Fruit fly (Drosophila melanogaster) whole organism, prepupa: ENCODE measurements around the gene CG32588.

ENCODE experiments used
- Blimp-1 ChIP-seq: fragments of 200-800 bp; sonication (Bioruptor generic); optimal IDR thresholded peaks from 3 replicates; lab custom pipeline; 2017; ENCODE audit warnings: missing biosample characterization, missing genetic modification characterization, mild to moderate bottlenecking, moderate library complexity, missing genetic modification reagents
- CG11294 ChIP-seq: fragments of 200-800 bp; sonication (Bioruptor generic); IDR thresholded peaks from 2 replicates; pipeline ENCODE4 v1.3.6; 2022; ENCODE audit warnings: missing biosample characterization, missing genetic modification characterization
- CG11762 ChIP-seq: fragments of 200-800 bp; sonication (Bioruptor generic); optimal IDR thresholded peaks from 3 replicates; lab custom pipeline; 2016; ENCODE audit warnings: missing biosample characterization, missing genetic modification characterization; ENCODE audit not compliant: insufficient read depth
- CG1621 ChIP-seq: fragments of 200-800 bp; sonication (Bioruptor generic); optimal IDR thresholded peaks from 3 replicates; lab custom pipeline; 2018; ENCODE audit warnings: missing biosample characterization, mild to moderate bottlenecking, missing genetic modification characterization
- CG16779 ChIP-seq: fragments of 200-800 bp; sonication (Bioruptor generic); optimal IDR thresholded peaks from 3 replicates; lab custom pipeline; 2017; ENCODE audit warnings: missing biosample characterization, mild to moderate bottlenecking, missing genetic modification characterization
- CG3032 ChIP-seq: fragments of 200-800 bp; optimal IDR thresholded peaks from 2 replicates; lab custom pipeline; 2019; ENCODE audit warnings: missing biosample characterization, mild to moderate bottlenecking, missing genetic modification characterization, moderate library complexity
- CG31627 ChIP-seq: fragments of 200-800 bp; sonication (Bioruptor generic); optimal IDR thresholded peaks from 3 replicates; lab custom pipeline; 2016; ENCODE audit warnings: missing biosample characterization, missing genetic modification characterization
- CG4318 ChIP-seq: fragments of 200-800 bp; sonication (Bioruptor generic); optimal IDR thresholded peaks from 3 replicates; lab custom pipeline; 2017; ENCODE audit warnings: missing biosample characterization, mild to moderate bottlenecking, missing genetic modification characterization
- CG6163 ChIP-seq: fragments of 200-800 bp; sonication (Bioruptor generic); IDR thresholded peaks from 3 replicates; pipeline ENCODE4 v1.3.6; 2022; ENCODE audit warnings: missing biosample characterization, missing genetic modification characterization
- CG6276 ChIP-seq: fragments of 200-800 bp; sonication (Bioruptor generic); optimal IDR thresholded peaks from 2 replicates; lab custom pipeline; 2017; ENCODE audit warnings: missing biosample characterization, mild to moderate bottlenecking, missing genetic modification characterization
- CG6792 ChIP-seq: fragments of 200-800 bp; sonication (Bioruptor generic); optimal IDR thresholded peaks from 3 replicates; lab custom pipeline; 2016; ENCODE audit warnings: missing biosample characterization, missing genetic modification characterization
- CG6808 ChIP-seq: fragments of 200-800 bp; sonication (Bioruptor generic); optimal IDR thresholded peaks from 3 replicates; lab custom pipeline; 2017; ENCODE audit warnings: missing biosample characterization, missing genetic modification characterization, mild to moderate bottlenecking, moderate library complexity, missing genetic modification reagents
- CG6854 ChIP-seq: fragments of 200-800 bp; sonication (Bioruptor generic); optimal IDR thresholded peaks from 2 replicates; lab custom pipeline; 2017; ENCODE audit warnings: missing biosample characterization, mild to moderate bottlenecking, missing genetic modification characterization
- CG7368 ChIP-seq: fragments of 200-800 bp; sonication (Bioruptor generic); optimal IDR thresholded peaks from 3 replicates; lab custom pipeline; 2016; ENCODE audit warnings: missing biosample characterization, missing genetic modification characterization
- CG8119 ChIP-seq: fragments of 200-800 bp; sonication (Bioruptor generic); IDR thresholded peaks from 3 replicates; pipeline ENCODE4 v1.3.6; 2022; ENCODE audit warnings: missing biosample characterization, missing genetic modification characterization
- CG8319 ChIP-seq: fragments of 200-800 bp; sonication (Bioruptor generic); optimal IDR thresholded peaks from 3 replicates; lab custom pipeline; 2016; ENCODE audit warnings: missing biosample characterization, missing genetic modification characterization
- Eip75B ChIP-seq: fragments of 200-800 bp; sonication (Bioruptor generic); optimal IDR thresholded peaks from 3 replicates; lab custom pipeline; 2016; ENCODE audit warnings: missing biosample characterization, missing genetic modification characterization
- Eip78C ChIP-seq: fragments of 200-800 bp; sonication (Bioruptor generic); peaks from one replicate; lab custom pipeline; 2016; ENCODE audit warnings: missing biosample characterization, missing genetic modification characterization
- Eip93F ChIP-seq: fragments of 200-800 bp; sonication (Bioruptor generic); optimal IDR thresholded peaks from 2 replicates; lab custom pipeline; 2016; ENCODE audit warnings: missing biosample characterization, mild to moderate bottlenecking, missing genetic modification characterization
- Ets21C ChIP-seq: fragments of 200-800 bp; sonication (Bioruptor generic); optimal IDR thresholded peaks from 3 replicates; lab custom pipeline; 2016; ENCODE audit warnings: missing biosample characterization, missing genetic modification characterization
- Ets96B ChIP-seq: fragments of 200-800 bp; optimal IDR thresholded peaks from 2 replicates; lab custom pipeline; 2019; ENCODE audit warnings: missing biosample characterization, mild to moderate bottlenecking, missing genetic modification characterization, moderate library complexity
- Gug ChIP-seq: fragments of 200-800 bp; sonication (Bioruptor generic); IDR thresholded peaks from 2 replicates; pipeline ENCODE4 v1.3.6; 2022; ENCODE audit warnings: missing biosample characterization, missing genetic modification characterization
- Hr38 ChIP-seq: sonication (Bioruptor generic); optimal IDR thresholded peaks from 2 replicates; lab custom pipeline; 2016; ENCODE audit warnings: missing biosample characterization, missing genetic modification characterization
- Hr39 ChIP-seq: fragments of 200-800 bp; sonication (Bioruptor generic); optimal IDR thresholded peaks from 2 replicates; lab custom pipeline; 2016; ENCODE audit warnings: missing biosample characterization, missing genetic modification characterization
- Hr4 ChIP-seq: fragments of 200-800 bp; sonication (Bioruptor generic); optimal IDR thresholded peaks from 3 replicates; lab custom pipeline; 2016; ENCODE audit warnings: missing biosample characterization, missing genetic modification characterization
- Lpt ChIP-seq: fragments of 200-800 bp; sonication (Bioruptor generic); optimal IDR thresholded peaks from 3 replicates; lab custom pipeline; 2016; ENCODE audit warnings: missing biosample characterization, missing genetic modification characterization
- Met ChIP-seq: fragments of 200-800 bp; sonication (Bioruptor generic); optimal IDR thresholded peaks from 3 replicates; lab custom pipeline; 2016; ENCODE audit warnings: missing biosample characterization, missing genetic modification characterization
- OdsH ChIP-seq: fragments of 200-800 bp; sonication (Bioruptor generic); optimal IDR thresholded peaks from 3 replicates; lab custom pipeline; 2016; ENCODE audit warnings: missing biosample characterization, missing genetic modification characterization
- Smox ChIP-seq: fragments of 200-800 bp; sonication (Bioruptor generic); optimal IDR thresholded peaks from 3 replicates; lab custom pipeline; 2016; ENCODE audit warnings: missing biosample characterization, missing genetic modification characterization
- Sox102F ChIP-seq: fragments of 200-800 bp; sonication (Bioruptor generic); optimal IDR thresholded peaks from 2 replicates; lab custom pipeline; 2016; ENCODE audit warnings: missing biosample characterization, mild to moderate bottlenecking, missing genetic modification characterization
- Sox15 ChIP-seq: fragments of 200-800 bp; sonication (Bioruptor generic); optimal IDR thresholded peaks from 3 replicates; lab custom pipeline; 2016; ENCODE audit warnings: missing biosample characterization, missing genetic modification characterization
- achi ChIP-seq: fragments of 200-800 bp; sonication (Bioruptor generic); optimal IDR thresholded peaks from 3 replicates; lab custom pipeline; 2016; ENCODE audit warnings: missing biosample characterization, missing genetic modification characterization
- acj6 ChIP-seq: fragments of 200-800 bp; sonication (Bioruptor generic); optimal IDR thresholded peaks from 3 replicates; lab custom pipeline; 2016; ENCODE audit warnings: missing biosample characterization, missing genetic modification characterization
- dac ChIP-seq: fragments of 200-800 bp; sonication (Bioruptor generic); optimal IDR thresholded peaks from 2 replicates; lab custom pipeline; 2017; ENCODE audit warnings: missing biosample characterization, mild to moderate bottlenecking, missing genetic modification characterization
- dsx ChIP-seq: fragments of 200-800 bp; optimal IDR thresholded peaks from 3 replicates; lab custom pipeline; 2019; ENCODE audit warnings: missing biosample characterization, mild to moderate bottlenecking, missing genetic modification characterization, moderate library complexity; ENCODE audit not compliant: poor library complexity, severe bottlenecking
- eg ChIP-seq: fragments of 200-800 bp; sonication (Bioruptor generic); IDR thresholded peaks from 3 replicates; pipeline ENCODE4 v1.3.6; 2022; ENCODE audit warnings: missing biosample characterization, missing genetic modification characterization
- fd59A ChIP-seq: fragments of 200-800 bp; sonication (Bioruptor generic); optimal IDR thresholded peaks from 2 replicates; lab custom pipeline; 2017; ENCODE audit warnings: missing biosample characterization, mild to moderate bottlenecking, missing genetic modification characterization, missing genetic modification reagents
- fd85E ChIP-seq: fragments of 200-800 bp; sonication (Bioruptor generic); optimal IDR thresholded peaks from 3 replicates; lab custom pipeline; 2016; ENCODE audit warnings: missing biosample characterization, missing genetic modification characterization
- fkh ChIP-seq: fragments of 200-800 bp; sonication (Bioruptor generic); optimal IDR thresholded peaks from 3 replicates; lab custom pipeline; 2017; ENCODE audit warnings: missing biosample characterization, mild to moderate bottlenecking, missing genetic modification characterization, moderate library complexity
- lz ChIP-seq: fragments of 200-800 bp; sonication (Bioruptor generic); optimal IDR thresholded peaks from 3 replicates; lab custom pipeline; 2016; ENCODE audit warnings: missing biosample characterization, missing genetic modification characterization
- pdm3 ChIP-seq: fragments of 200-800 bp; sonication (Bioruptor generic); optimal IDR thresholded peaks from 3 replicates; lab custom pipeline; 2016; ENCODE audit warnings: missing biosample characterization, missing genetic modification characterization
- spab ChIP-seq: fragments of 200-800 bp; sonication (Bioruptor generic); optimal IDR thresholded peaks from 2 replicates; lab custom pipeline; 2017; ENCODE audit warnings: missing biosample characterization, mild to moderate bottlenecking, missing genetic modification characterization, missing genetic modification reagents
- ss ChIP-seq, 2 experiments: fragments of 200-800 bp; sonication (Bioruptor generic); optimal IDR thresholded peaks; 2 replicates in 1 of 2; 3 replicates in 1 of 2; lab custom pipeline; 2017 to 2018; ENCODE audit warnings: mild to moderate bottlenecking in 2 of 2, missing biosample characterization in 2 of 2, missing genetic modification characterization in 2 of 2, moderate library complexity in 1 of 2
- svp ChIP-seq: fragments of 200-800 bp; sonication (Bioruptor generic); peaks from one replicate; lab custom pipeline; 2016; ENCODE audit warnings: missing biosample characterization, missing genetic modification characterization
- topi ChIP-seq: fragments of 200-800 bp; sonication (Bioruptor generic); optimal IDR thresholded peaks from 3 replicates; lab custom pipeline; 2016; ENCODE audit warnings: missing biosample characterization, missing genetic modification characterization
- vri ChIP-seq: fragments of 200-800 bp; sonication (Bioruptor generic); optimal IDR thresholded peaks from 3 replicates; lab custom pipeline; 2016; ENCODE audit warnings: missing biosample characterization, mild to moderate bottlenecking, missing genetic modification characterization

CG32588 gene

DNA sequence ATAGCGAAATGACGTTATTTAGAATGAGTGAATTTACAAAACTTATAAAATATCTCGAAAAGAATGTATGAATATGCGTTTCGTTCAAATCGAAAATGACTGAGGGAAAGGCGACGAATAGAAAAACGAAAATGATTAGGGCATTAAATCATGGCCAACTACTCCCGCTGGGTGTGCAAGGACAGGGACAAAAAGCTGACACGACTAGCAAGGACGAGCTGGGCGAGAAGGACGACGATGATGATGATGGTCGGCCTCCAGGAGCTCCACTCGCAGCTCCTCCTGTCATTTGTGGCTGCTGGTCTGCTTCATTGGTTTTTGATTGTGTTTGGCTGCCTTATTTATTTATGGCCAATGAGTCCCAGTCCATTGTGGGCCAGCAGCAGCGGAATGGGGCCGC is 17.0 kb upstream of the CG32588 start, which contains the start of gene CG43076:
CG43076 (minus strand) TSS at position 101 of the 400 bp plus-strand sequence.
- TF ChIP-seq Hr38 (GFP tag; lab: Kevin White, UChicago) (no peak), fd59A (GFP tag; lab: Kevin White, UChicago) (no peak), CG6792 (GFP tag; lab: Kevin White, UChicago) (no peak), achi (GFP tag; lab: Kevin White, UChicago) (no peak), fd85E (GFP tag; lab: Kevin White, UChicago) (no peak), dac (GFP tag; lab: Kevin White, UChicago) (no peak), Smox (GFP tag; lab: Kevin White, UChicago) (no peak), CG8319 (GFP tag; lab: Kevin White, UChicago) (no peak), Eip75B (no peak), CG6276 (no peak), CG16779 (tag; lab: Kevin White, UChicago) (no peak), fkh (GFP tag; lab: Kevin White, UChicago) (no peak), CG8119 (GFP tag; lab: Robert Waterston, UW) (no peak), vri (GFP tag; lab: Kevin White, UChicago) (no peak), spab (GFP tag; lab: Kevin White, UChicago) (no peak)

dm6 chrX:15221076-15221475 is 14.6 kb upstream of the CG32588 start, which contains the start of gene CG43075:
Gene CG43075, minus strand, starts transcription at chrX:15221176.
- TF ChIP-seq Blimp-1 (no peak), CG1621 (tag; lab: Kevin White, UChicago) (no peak), CG11762 (GFP tag; lab: Kevin White, UChicago) (no peak), CG3032 (no peak), Sox102F (no peak), achi (GFP tag; lab: Kevin White, UChicago) (no peak), fkh (GFP tag; lab: Kevin White, UChicago) (no peak), pdm3 (no peak), Hr4 (GFP tag; lab: Kevin White, UChicago) (no peak), ss (GFP tag; optimal IDR thresholded peaks at IDR 0.05; lab: Kevin White, UChicago) (no peak), Lpt (no peak)

- TF ChIP-seq Sox15 (no peak), dsx (GFP tag; lab: Kevin White, UChicago) (no peak), Hr4 (GFP tag; lab: Kevin White, UChicago) (no peak), fd85E (GFP tag; lab: Kevin White, UChicago) (no peak), svp (GFP tag; lab: Kevin White, UChicago) (peak; percentile 59), Eip93F (GFP tag; lab: Kevin White, UChicago) (no peak), Ets96B (no peak), pdm3 (no peak), CG7368 (no peak), CG8319 (GFP tag; lab: Kevin White, UChicago) (no peak), topi (no peak), Met (peak; percentile 21), CG6854 (GFP tag; lab: Kevin White, UChicago) (no peak), CG16779 (tag; lab: Kevin White, UChicago) (no peak), dac (GFP tag; lab: Kevin White, UChicago) (no peak), eg (GFP tag; lab: Robert Waterston, UW) (peak; percentile 16; the same call in 1 of the 3 replicates), CG4318 (no peak), achi (GFP tag; lab: Kevin White, UChicago) (peak; percentile 14), CG31627 (GFP tag; lab: Kevin White, UChicago) (no peak), CG3032 (no peak), CG11294 (GFP tag; lab: Robert Waterston, UW) (no peak), Ets21C (GFP tag; lab: Kevin White, UChicago) (no peak), spab (GFP tag; lab: Kevin White, UChicago) (no peak), Eip78C (peak; percentile 50), lz (no peak), Hr39 (GFP tag; lab: Kevin White, UChicago) (peak; percentile 5), fd59A (GFP tag; lab: Kevin White, UChicago) (no peak), CG6163 (GFP tag; lab: Robert Waterston, UW) (no peak), Hr38 (GFP tag; lab: Kevin White, UChicago) (no peak), Lpt (no peak), ss (GFP tag; optimal IDR thresholded peaks at IDR 0.05; lab: Kevin White, UChicago) (no peak), OdsH (GFP tag; lab: Kevin White, UChicago) (peak; percentile 11), CG1621 (tag; lab: Kevin White, UChicago) (no peak), CG6808 (GFP tag; lab: Kevin White, UChicago) (no peak), acj6 (GFP tag; lab: Kevin White, UChicago) (no peak), CG8119 (GFP tag; lab: Robert Waterston, UW) (0 out of 3 replicates have a peak, but pooled peaks have one; percentile 16), Gug (GFP tag; lab: Robert Waterston, UW) (no peak)
Observed at dm6 chrX:15216048-15216447, 9.6 kb upstream of the CG32588 start.
